Worm (Caenorhabditis elegans) whole organism, midembryonic: Measurements from ENCODE around the gene sir-2.3.

Experiments
- T22C8.4 ChIP-seq: fragments of 200-800 bp; sonication (Bioruptor generic); IDR thresholded peaks from 2 replicates; pipeline ENCODE4 v1.3.6; 2022; ENCODE audit warnings: missing genetic modification characterization, missing compliant biosample characterization
- cog-1 ChIP-seq: sonication (generic microtip); optimal IDR thresholded peaks from 2 replicates; lab custom pipeline; 2016; ENCODE audit warnings: missing genetic modification characterization, missing compliant biosample characterization
- flt-1 ChIP-seq: fragments of 200-800 bp; sonication (Bioruptor generic); IDR thresholded peaks from 2 replicates; pipeline ENCODE4 v1.3.6; 2022; ENCODE audit warnings: missing genetic modification characterization, missing compliant biosample characterization
- klf-2 ChIP-seq: fragments of 200-800 bp; sonication (Bioruptor generic); conservative IDR thresholded peaks from 2 replicates; pipeline ENCODE4 v1.3.6; 2022; ENCODE audit warnings: missing genetic modification reagents, missing genetic modification characterization, missing compliant biosample characterization
- tab-1 ChIP-seq: fragments of 200-800 bp; sonication (Bioruptor generic); IDR thresholded peaks from 2 replicates; pipeline ENCODE4 v1.3.6; 2022; ENCODE audit warnings: missing genetic modification characterization, missing compliant biosample characterization

DNA sequence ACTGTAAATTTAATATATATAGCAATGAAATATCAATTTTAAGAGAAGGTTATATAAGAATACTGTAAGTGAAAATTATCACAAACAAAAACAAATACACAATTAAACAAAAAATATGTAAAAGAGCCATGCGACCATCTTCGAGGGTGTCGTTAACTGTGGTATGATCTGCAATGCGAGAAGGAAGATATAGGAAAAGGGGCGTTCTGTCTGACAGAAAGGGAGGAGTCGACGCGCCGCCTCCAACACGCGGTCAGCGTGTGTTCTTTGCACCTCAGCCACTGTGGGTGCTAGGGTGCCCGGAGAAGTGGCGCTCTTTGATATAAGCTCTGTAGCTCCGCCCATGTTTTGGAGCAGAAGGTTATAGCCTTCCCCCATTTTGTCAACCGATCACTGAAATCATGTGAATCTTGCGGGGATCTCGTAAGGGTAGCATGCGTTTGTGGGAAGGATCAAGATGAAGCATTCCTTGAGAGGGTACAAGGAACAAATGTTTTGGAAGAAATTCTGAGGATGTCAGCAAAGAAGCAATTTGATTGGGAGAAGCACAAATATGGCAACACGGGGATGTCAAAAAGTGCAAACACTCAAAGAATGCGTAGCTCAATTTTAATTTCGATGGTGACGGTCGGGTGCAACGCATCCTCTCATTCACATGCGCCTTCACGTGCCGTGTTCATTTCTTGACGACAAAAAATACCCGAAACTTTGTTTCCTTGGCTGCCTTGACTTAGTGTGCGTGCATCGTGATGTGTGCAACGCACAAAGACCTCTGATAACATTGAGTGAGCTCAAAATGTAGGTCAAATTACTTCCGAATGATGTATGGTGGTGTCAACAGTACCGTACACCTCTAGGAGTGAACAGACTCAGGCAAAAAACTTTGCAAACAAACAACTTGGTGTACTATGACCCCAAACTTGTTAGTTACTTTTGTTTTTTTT, 19.6 kb downstream of the sir-2.3 start, which contains the start of gene mxl-3:
- TF ChIP-seq flt-1 (no peak), cog-1 (tag; lab: Kevin White, UChicago) (no peak), klf-2 (no peak), tab-1 (GFP tag; lab: Robert Waterston, UW) (no peak), T22C8.4 (no peak)
